Worm (Caenorhabditis elegans): ENCODE data around the gene DH11.2.
A peak's percentile ranks its signal among the peaks of the same experiment; 100 is the strongest.

The DH11.2 gene

DNA sequence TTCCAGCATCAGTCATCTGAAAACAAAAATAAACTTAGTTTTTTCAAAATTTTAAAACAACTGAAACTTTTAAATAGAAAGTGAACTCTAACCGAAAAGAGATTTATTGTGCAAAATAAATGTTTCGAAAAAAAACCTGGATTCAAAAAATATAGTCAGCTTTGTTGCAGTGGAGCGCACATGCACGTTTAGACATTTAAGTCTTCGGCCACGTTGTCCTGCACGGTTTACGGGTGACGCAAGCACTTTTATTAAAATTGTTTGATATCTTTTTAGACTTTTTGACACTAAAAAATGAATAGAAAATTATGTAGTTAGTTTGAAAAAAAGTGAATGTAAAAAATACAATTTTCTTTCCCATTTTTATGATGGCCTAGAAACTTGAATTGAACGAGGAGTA, 26.8 kb downstream of the DH11.2 start, which contains the start of the genes ubh-4 and algn-6 (continued):
- no peak for TF ChIP-seq ceh-40 (GFP tag; IDR thresholded peaks at IDR 0.05)
- TF ChIP-seq madf-3 (GFP tag; IDR thresholded peaks at IDR 0.05) = peak; percentile 61; the same call in 1 of the 2 replicates
- no peak for TF ChIP-seq C06A6.2 (GFP tag; conservative IDR thresholded peaks at IDR 0.05)
- TF ChIP-seq lin-26 (GFP tag; IDR thresholded peaks at IDR 0.05) = no peak
- no peak for TF ChIP-seq lir-1 (GFP tag; conservative IDR thresholded peaks at IDR 0.05)
- TF ChIP-seq F52B5.7 (tag; optimal IDR thresholded peaks at IDR 0.05) = no peak
- no peak for TF ChIP-seq dpff-1 (tag; optimal IDR thresholded peaks at IDR 0.05)
- no peak for TF ChIP-seq ceh-58 (GFP tag; IDR thresholded peaks at IDR 0.05)
- no peak for TF ChIP-seq F22D6.2 (tag; optimal IDR thresholded peaks at IDR 0.05)
- 0 out of 2 replicates have a peak, but pooled peaks have one; percentile 29 for TF ChIP-seq ztf-25 (GFP tag; IDR thresholded peaks at IDR 0.05)
- TF ChIP-seq nhr-120 (GFP tag; IDR thresholded peaks at IDR 0.05) = no peak
- no peak for TF ChIP-seq F55B11.4 (tag; optimal IDR thresholded peaks at IDR 0.05; ENCODE audit: borderline replicate concordance, insufficient read depth)
- no peak for TF ChIP-seq egl-18 (GFP tag; IDR thresholded peaks at IDR 0.05)
- no peak for TF ChIP-seq lag-1 (GFP tag; IDR thresholded peaks at IDR 0.05)
- peak; percentile 25 for TF ChIP-seq xnd-1 (tag; optimal IDR thresholded peaks at IDR 0.05)
- TF ChIP-seq lin-54 (GFP tag; optimal IDR thresholded peaks at IDR 0.05) = peak; percentile 72
- no peak for TF ChIP-seq nhr-179 (tag; optimal IDR thresholded peaks at IDR 0.05)
- no peak for TF ChIP-seq sdz-38 (tag; optimal IDR thresholded peaks at IDR 0.05)
- no peak for TF ChIP-seq nfyb-1 (GFP tag; IDR thresholded peaks at IDR 0.05)
- no peak for TF ChIP-seq nhr-27 (tag; optimal IDR thresholded peaks at IDR 0.05)
- no peak for TF ChIP-seq ztf-26 (tag; optimal IDR thresholded peaks at IDR 0.05)
- no peak for TF ChIP-seq cebp-1 (GFP tag; IDR thresholded peaks at IDR 0.05)
- peak; percentile 32 for TF ChIP-seq cebp-1 (tag; optimal IDR thresholded peaks at IDR 0.05)
- no peak for TF ChIP-seq tbx-9 (tag; optimal IDR thresholded peaks at IDR 0.05; ENCODE audit: borderline replicate concordance)
- TF ChIP-seq K12H6.12 (tag; optimal IDR thresholded peaks at IDR 0.05) = peak; percentile 43
- peak; percentile 67 for TF ChIP-seq D2030.7 (GFP tag; IDR thresholded peaks at IDR 0.05)
- TF ChIP-seq F23B12.7 (tag; optimal IDR thresholded peaks at IDR 0.05; ENCODE audit: insufficient read depth) = peak; percentile 63
- TF ChIP-seq egl-44 (GFP tag; IDR thresholded peaks at IDR 0.05) = 0 out of 2 replicates have a peak, but pooled peaks have one; percentile 13
- no peak for TF ChIP-seq snpc-1.1 (tag; optimal IDR thresholded peaks at IDR 0.05; ENCODE audit: insufficient read depth)
- TF ChIP-seq unc-130 (GFP tag; optimal IDR thresholded peaks at IDR 0.05) = peak; percentile 89
- peak; percentile 16 for TF ChIP-seq lin-40 (tag; optimal IDR thresholded peaks at IDR 0.05)
- no peak for TF ChIP-seq F57C9.4 (tag; optimal IDR thresholded peaks at IDR 0.05)
- TF ChIP-seq efl-1 (GFP tag; optimal IDR thresholded peaks at IDR 0.05) = peak; percentile 48
- TF ChIP-seq nhr-90 (tag; optimal IDR thresholded peaks at IDR 0.05) = no peak
- TF ChIP-seq hsf-1 (GFP tag; IDR thresholded peaks at IDR 0.05) = no peak
- TF ChIP-seq ztf-3 (GFP tag; optimal IDR thresholded peaks at IDR 0.05) = no peak
- TF ChIP-seq F10E7.11 (tag; optimal IDR thresholded peaks at IDR 0.05) = no peak
- no peak for TF ChIP-seq mes-4 (tag; optimal IDR thresholded peaks at IDR 0.05)
- peak; percentile 3 for TF ChIP-seq snpc-1.3 (tag; optimal IDR thresholded peaks at IDR 0.05; ENCODE audit: insufficient read depth)
- TF ChIP-seq attf-6 (GFP tag; IDR thresholded peaks at IDR 0.05) = no peak
- no peak for TF ChIP-seq sptf-2 (GFP tag; optimal IDR thresholded peaks at IDR 0.05)
- peak; percentile 54 for TF ChIP-seq athp-1 (tag; optimal IDR thresholded peaks at IDR 0.05)
- TF ChIP-seq B0336.3 (GFP tag; IDR thresholded peaks at IDR 0.05) = no peak
- TF ChIP-seq hlh-26 (GFP tag; conservative IDR thresholded peaks at IDR 0.05) = no peak
- 0 out of 2 replicates have a peak, but pooled peaks have one; percentile 60 for TF ChIP-seq ztf-28 (GFP tag; IDR thresholded peaks at IDR 0.05)
- no peak for TF ChIP-seq C17E4.6 (GFP tag; IDR thresholded peaks at IDR 0.05)
- TF ChIP-seq lsy-27 (tag; optimal IDR thresholded peaks at IDR 0.05; ENCODE audit: borderline replicate concordance, insufficient read depth) = no peak
- TF ChIP-seq ekl-4 (GFP tag; IDR thresholded peaks at IDR 0.05) = no peak
- TF ChIP-seq B0035.1 (tag; optimal IDR thresholded peaks at IDR 0.05) = no peak
